Worm (Caenorhabditis elegans) whole organism, late embryonic: ENCODE measurements around the gene F59B10.6.

Experiments used
- C08G9.2 ChIP-seq: sonication (generic microtip); optimal IDR thresholded peaks from 2 replicates; lab custom pipeline; 2016; ENCODE audit warnings: mild to moderate bottlenecking, missing genetic modification characterization, moderate library complexity, missing compliant biosample characterization
- C38D4.7 ChIP-seq: fragments of 200-800 bp; sonication (Bioruptor generic); optimal IDR thresholded peaks from 2 replicates; lab custom pipeline; 2018; ENCODE audit warnings: mild to moderate bottlenecking, missing genetic modification characterization, moderate library complexity, missing compliant biosample characterization
- F13H6.1 ChIP-seq: sonication (generic microtip); optimal IDR thresholded peaks from 2 replicates; lab custom pipeline; 2016; ENCODE audit warnings: missing genetic modification characterization, missing compliant biosample characterization
- K02D7.2 ChIP-seq: sonication (generic microtip); optimal IDR thresholded peaks from 2 replicates; lab custom pipeline; 2017; ENCODE audit warnings: mild to moderate bottlenecking, missing genetic modification characterization, missing compliant biosample characterization
- T23F11.4 ChIP-seq: fragments of 200-800 bp; sonication (Bioruptor generic); optimal IDR thresholded peaks from 2 replicates; lab custom pipeline; 2018; ENCODE audit warnings: mild to moderate bottlenecking, missing genetic modification characterization, missing compliant biosample characterization
- ahr-1 ChIP-seq: sonication (generic microtip); optimal IDR thresholded peaks from 2 replicates; lab custom pipeline; 2016; ENCODE audit warnings: missing genetic modification characterization, missing compliant biosample characterization
- ama-1 ChIP-seq: fragments of 150-350 bp; optimal IDR thresholded peaks from 2 replicates; lab custom pipeline; 2014
- ceh-14 ChIP-seq: sonication (generic microtip); optimal IDR thresholded peaks from 2 replicates; lab custom pipeline; 2016; ENCODE audit warnings: missing genotype, missing genetic modification characterization, missing compliant biosample characterization
- ceh-2 ChIP-seq: sonication (generic microtip); optimal IDR thresholded peaks from 2 replicates; lab custom pipeline; 2016; ENCODE audit warnings: missing genotype, missing genetic modification characterization, missing compliant biosample characterization
- ceh-22 ChIP-seq: sonication (generic microtip); optimal IDR thresholded peaks from 2 replicates; lab custom pipeline; 2017; ENCODE audit warnings: missing biosample characterization, missing genetic modification characterization
- ceh-24 ChIP-seq: sonication (generic microtip); optimal IDR thresholded peaks from 2 replicates; lab custom pipeline; 2016; ENCODE audit warnings: mild to moderate bottlenecking, missing genetic modification characterization, missing compliant biosample characterization
- ceh-31 ChIP-seq: sonication (generic microtip); optimal IDR thresholded peaks from 2 replicates; lab custom pipeline; 2016; ENCODE audit warnings: missing genetic modification characterization, missing compliant biosample characterization
- ceh-6 ChIP-seq: fragments of 200-800 bp; sonication (Bioruptor generic); optimal IDR thresholded peaks from 2 replicates; lab custom pipeline; 2018; ENCODE audit warnings: mild to moderate bottlenecking, missing genetic modification characterization, missing compliant biosample characterization
- dmd-4 ChIP-seq: sonication (generic microtip); optimal IDR thresholded peaks from 2 replicates; lab custom pipeline; 2016; ENCODE audit warnings: borderline replicate concordance, missing genetic modification characterization, missing compliant biosample characterization
- elt-2 ChIP-seq: sonication (generic microtip); optimal IDR thresholded peaks from 2 replicates; lab custom pipeline; 2016; ENCODE audit warnings: missing genetic modification reagents, missing genetic modification characterization, missing compliant biosample characterization
- elt-4 ChIP-seq: sonication (generic microtip); optimal IDR thresholded peaks from 2 replicates; lab custom pipeline; 2016; ENCODE audit warnings: missing genetic modification characterization, missing compliant biosample characterization
- ets-4 ChIP-seq: sonication (generic microtip); optimal IDR thresholded peaks from 2 replicates; lab custom pipeline; 2016; ENCODE audit warnings: missing genetic modification characterization, missing compliant biosample characterization
- eyg-1 ChIP-seq: sonication (generic microtip); optimal IDR thresholded peaks from 2 replicates; lab custom pipeline; 2016; ENCODE audit warnings: missing genotype, missing genetic modification characterization, missing compliant biosample characterization
- fax-1 ChIP-seq: sonication (generic microtip); optimal IDR thresholded peaks from 2 replicates; lab custom pipeline; 2016; ENCODE audit warnings: missing genotype, missing genetic modification characterization, missing compliant biosample characterization
- fkh-6 ChIP-seq: sonication (generic microtip); optimal IDR thresholded peaks from 2 replicates; lab custom pipeline; 2016; ENCODE audit warnings: missing genetic modification characterization, missing compliant biosample characterization
- hlh-30 ChIP-seq: sonication (generic microtip); optimal IDR thresholded peaks from 2 replicates; lab custom pipeline; 2017; ENCODE audit warnings: antibody characterized with exemption, missing genetic modification characterization, missing compliant biosample characterization; ENCODE audit not compliant: insufficient read depth
- hlh-8 ChIP-seq: sonication (generic microtip); optimal IDR thresholded peaks from 2 replicates; lab custom pipeline; 2016; ENCODE audit warnings: missing genotype, missing genetic modification characterization, missing compliant biosample characterization
- lim-6 ChIP-seq: sonication (generic microtip); optimal IDR thresholded peaks from 2 replicates; lab custom pipeline; 2016; ENCODE audit warnings: missing genetic modification characterization, missing compliant biosample characterization
- lin-11 ChIP-seq: fragments of 200-800 bp; sonication (Bioruptor generic); optimal IDR thresholded peaks from 2 replicates; lab custom pipeline; 2018; ENCODE audit warnings: mild to moderate bottlenecking, missing genetic modification characterization, missing compliant biosample characterization
- madf-2 ChIP-seq: sonication (generic microtip); optimal IDR thresholded peaks from 2 replicates; lab custom pipeline; 2017; ENCODE audit warnings: missing genetic modification characterization, missing compliant biosample characterization
- mec-3 ChIP-seq: sonication (generic microtip); optimal IDR thresholded peaks from 2 replicates; lab custom pipeline; 2016; ENCODE audit warnings: borderline replicate concordance, missing genetic modification characterization, missing compliant biosample characterization
- nfya-1 ChIP-seq: sonication (generic microtip); optimal IDR thresholded peaks from 2 replicates; lab custom pipeline; 2017; ENCODE audit warnings: missing genetic modification characterization, mild to moderate bottlenecking, missing compliant biosample characterization, antibody characterized with exemption, moderate library complexity
- nhr-11 ChIP-seq: fragments of 150-350 bp; optimal IDR thresholded peaks from 2 replicates; lab custom pipeline; 2014; ENCODE audit warnings: missing biosample characterization, missing genetic modification characterization
- npax-4 ChIP-seq: sonication (generic microtip); optimal IDR thresholded peaks from 2 replicates; lab custom pipeline; 2016; ENCODE audit warnings: missing genetic modification characterization, missing compliant biosample characterization
- odd-2 ChIP-seq: sonication (generic microtip); optimal IDR thresholded peaks from 2 replicates; lab custom pipeline; 2017; ENCODE audit warnings: antibody characterized with exemption, mild to moderate bottlenecking, missing genetic modification characterization, missing compliant biosample characterization
- pha-2 ChIP-seq: sonication (generic microtip); optimal IDR thresholded peaks from 2 replicates; lab custom pipeline; 2017; ENCODE audit warnings: mild to moderate bottlenecking, missing genetic modification characterization, missing compliant biosample characterization
- pha-4 ChIP-seq: fragments of 150-350 bp; optimal IDR thresholded peaks from 2 replicates; lab custom pipeline; 2018; ENCODE audit warnings: missing biosample characterization, missing genetic modification reagents, missing genetic modification characterization
- pqm-1 ChIP-seq: sonication (generic microtip); optimal IDR thresholded peaks from 2 replicates; lab custom pipeline; 2016; ENCODE audit warnings: missing genetic modification characterization, missing compliant biosample characterization
- ref-2 ChIP-seq: sonication (generic microtip); optimal IDR thresholded peaks from 2 replicates; lab custom pipeline; 2016; ENCODE audit warnings: missing genetic modification characterization, missing compliant biosample characterization
- sdc-2 ChIP-seq: sonication (generic microtip); optimal IDR thresholded peaks from 2 replicates; lab custom pipeline; 2016; ENCODE audit warnings: missing genotype, missing genetic modification characterization, missing compliant biosample characterization
- sox-2 ChIP-seq: fragments of 200-800 bp; sonication (Bioruptor generic); IDR thresholded peaks from 2 replicates; pipeline ENCODE4 v1.3.6; 2022; ENCODE audit warnings: missing genetic modification reagents, missing genetic modification characterization, missing compliant biosample characterization
- sox-4 ChIP-seq: sonication (generic microtip); optimal IDR thresholded peaks from 2 replicates; lab custom pipeline; 2017; ENCODE audit warnings: mild to moderate bottlenecking, missing genetic modification characterization, inconsistent platforms, missing compliant biosample characterization
- tbx-2 ChIP-seq: sonication (generic microtip); optimal IDR thresholded peaks from 2 replicates; lab custom pipeline; 2016; ENCODE audit warnings: missing genetic modification characterization, missing compliant biosample characterization
- tbx-7 ChIP-seq: sonication (generic microtip); optimal IDR thresholded peaks from 2 replicates; lab custom pipeline; 2016; ENCODE audit warnings: missing genotype, missing genetic modification characterization, missing compliant biosample characterization
- ttx-3 ChIP-seq: sonication (generic microtip); optimal IDR thresholded peaks from 2 replicates; lab custom pipeline; 2016; ENCODE audit warnings: missing genetic modification reagents, missing genetic modification characterization, missing compliant biosample characterization
- unc-42 ChIP-seq: sonication (generic microtip); optimal IDR thresholded peaks from 2 replicates; lab custom pipeline; 2016; ENCODE audit warnings: missing genotype, missing genetic modification characterization, missing compliant biosample characterization
- unc-55 ChIP-seq: sonication (generic microtip); optimal IDR thresholded peaks from 2 replicates; lab custom pipeline; 2017; ENCODE audit warnings: missing biosample characterization, missing genetic modification reagents, missing genetic modification characterization
- unc-86 ChIP-seq: sonication (generic microtip); optimal IDR thresholded peaks from 2 replicates; lab custom pipeline; 2016; ENCODE audit warnings: missing genetic modification characterization, missing compliant biosample characterization
- zip-5 ChIP-seq: sonication (generic microtip); optimal IDR thresholded peaks from 2 replicates; lab custom pipeline; 2016; ENCODE audit warnings: missing genetic modification characterization, missing compliant biosample characterization
- ztf-16 ChIP-seq: sonication (generic microtip); optimal IDR thresholded peaks from 2 replicates; lab custom pipeline; 2017; ENCODE audit warnings: missing genetic modification characterization, missing compliant biosample characterization

F59B10.6 gene

ce11 chrII:10519863-10520262, 4.4 kb downstream of the F59B10.6 start:
- TF ChIP-seq ama-1 (lab: Kevin White, UChicago) (no peak), ceh-14 (tag; lab: Kevin White, UChicago) (no peak), madf-2 (tag; lab: Kevin White, UChicago) (no peak), unc-86 (tag; lab: Kevin White, UChicago) (no peak), tbx-2 (no peak), ceh-24 (no peak), lim-6 (tag; lab: Kevin White, UChicago) (no peak), ceh-22 (tag; lab: Kevin White, UChicago) (no peak), ceh-31 (no peak), tbx-7 (tag; lab: Kevin White, UChicago) (no peak), ztf-16 (tag; lab: Kevin White, UChicago) (no peak), K02D7.2 (no peak), pha-2 (tag; lab: Kevin White, UChicago) (no peak), ttx-3 (no peak)

DNA sequence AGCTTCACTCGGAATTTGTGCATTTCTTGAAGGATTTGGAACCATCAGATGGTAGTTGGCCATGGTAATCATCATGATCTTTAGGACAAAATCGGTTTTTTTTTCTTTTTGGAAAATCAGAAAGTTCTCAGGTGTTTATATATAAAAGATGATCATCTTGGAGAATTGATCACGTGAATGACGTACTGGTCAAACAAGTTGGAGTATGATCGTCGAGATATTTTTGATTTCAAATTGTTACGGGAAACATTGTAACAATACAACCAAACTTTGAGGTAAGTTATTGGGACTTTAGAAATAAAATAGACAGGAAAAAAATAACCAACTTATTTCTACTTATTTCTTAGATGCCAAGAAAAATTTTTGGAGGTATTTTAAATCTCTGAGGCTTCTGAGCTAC, 5.3 kb downstream of the F59B10.6 start, which contains the start of gene F59B10.4:
Gene F59B10.4 (minus strand): TSS at position 101 of the 400 bp plus-strand sequence.
- no peak for TF ChIP-seq mec-3
- TF ChIP-seq hlh-8 = no peak
- no peak for TF ChIP-seq elt-2 (tag; lab: Kevin White, UChicago)
- TF ChIP-seq elt-4 (tag; lab: Kevin White, UChicago) = no peak
- no peak for TF ChIP-seq nfya-1
- no peak for TF ChIP-seq npax-4 (tag; lab: Kevin White, UChicago)
- TF ChIP-seq fkh-6 (tag; lab: Kevin White, UChicago) = no peak
- TF ChIP-seq fax-1 (tag; lab: Kevin White, UChicago) = no peak

- no peak for TF ChIP-seq unc-86 (tag; lab: Kevin White, UChicago)
- no peak for TF ChIP-seq ceh-2 (tag; lab: Kevin White, UChicago)
- no peak for TF ChIP-seq ceh-6
- no peak for TF ChIP-seq nhr-11
- TF ChIP-seq, all 69 proteins: peak for 0
These were observed 7.9 kb downstream of the F59B10.6 start for ce11 chrII:10516375-10516774.

DNA sequence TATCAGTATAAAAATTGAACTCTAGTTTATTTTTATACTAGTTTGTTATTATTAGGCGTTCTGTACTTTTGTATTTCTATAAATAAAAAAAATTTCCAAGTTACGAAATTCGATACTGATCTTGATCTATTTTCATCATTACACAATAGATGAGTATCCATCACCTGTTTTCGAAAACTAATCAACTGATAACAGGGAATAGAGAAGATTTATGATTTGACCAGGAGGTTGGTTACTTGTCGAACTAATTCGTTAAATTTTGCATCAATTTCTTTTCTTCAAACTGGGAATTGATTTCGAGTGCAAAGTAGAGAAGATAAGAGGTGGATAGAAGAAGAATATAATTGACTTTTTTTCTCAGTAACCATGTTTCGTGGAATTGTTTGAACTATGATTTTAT, 8.9 kb downstream of the F59B10.6 start:
- TF ChIP-seq sdc-2 (tag; lab: Kevin White, UChicago) (no peak), odd-2 (tag; lab: Kevin White, UChicago) (no peak), lin-11 (tag; lab: Kevin White, UChicago) (no peak), pha-4 (tag; lab: Kevin White, UChicago) (no peak), dmd-4 (no peak), unc-55 (no peak), ref-2 (tag; lab: Kevin White, UChicago) (no peak), madf-2 (tag; lab: Kevin White, UChicago) (no peak), hlh-30 (no peak), sox-2 (no peak), T23F11.4 (no peak), tbx-7 (tag; lab: Kevin White, UChicago) (no peak)

DNA sequence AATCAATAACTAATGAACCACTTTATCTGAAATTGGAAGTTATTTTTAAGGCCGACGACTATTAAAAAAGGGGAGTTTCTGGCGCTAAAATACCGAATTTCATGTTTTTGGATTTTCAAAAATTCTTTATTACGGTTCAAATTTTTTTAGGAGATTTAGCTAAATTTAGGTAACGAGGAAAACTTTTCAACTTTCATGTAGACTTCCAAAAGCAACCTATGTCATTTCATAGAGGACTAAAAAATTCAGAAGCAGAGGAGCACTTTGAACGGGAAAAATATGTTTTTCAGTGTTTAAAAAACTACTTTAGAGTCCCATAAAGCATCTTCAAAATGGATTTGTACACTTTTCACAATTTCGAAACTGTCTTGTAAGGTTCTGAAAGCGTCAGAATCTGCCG, 10.9 kb downstream of the F59B10.6 start:
- TF ChIP-seq eyg-1 (no peak), lin-11 (tag; lab: Kevin White, UChicago) (no peak), fax-1 (tag; lab: Kevin White, UChicago) (no peak), npax-4 (tag; lab: Kevin White, UChicago) (no peak), T23F11.4 (no peak), C38D4.7 (no peak), sox-4 (tag; lab: Kevin White, UChicago) (no peak), unc-42 (tag; lab: Kevin White, UChicago) (no peak), ceh-2 (tag; lab: Kevin White, UChicago) (no peak), ztf-16 (tag; lab: Kevin White, UChicago) (no peak), hlh-30 (no peak), ahr-1 (tag; lab: Kevin White, UChicago) (no peak), F13H6.1 (no peak), C08G9.2 (no peak), zip-5 (no peak), pqm-1 (no peak), ets-4 (tag; lab: Kevin White, UChicago) (no peak)
